Worm (Caenorhabditis elegans) whole organism, late embryonic: ENCODE measurements around the gene molo-1.

Source experiments
- T23F11.4 ChIP-seq: fragments of 200-800 bp; sonication (Bioruptor generic); optimal IDR thresholded peaks from 2 replicates; lab custom pipeline; 2018; ENCODE audit warnings: mild to moderate bottlenecking, missing genetic modification characterization, missing compliant biosample characterization
- ceh-22 ChIP-seq: sonication (generic microtip); optimal IDR thresholded peaks from 2 replicates; lab custom pipeline; 2017; ENCODE audit warnings: missing biosample characterization, missing genetic modification characterization
- ceh-34 ChIP-seq: sonication (generic microtip); optimal IDR thresholded peaks from 2 replicates; lab custom pipeline; 2016; ENCODE audit warnings: mild to moderate bottlenecking, missing genetic modification characterization, missing compliant biosample characterization
- ceh-45 ChIP-seq: fragments of 200-800 bp; sonication (Bioruptor generic); IDR thresholded peaks from 2 replicates; pipeline ENCODE4 v1.3.6; 2022; ENCODE audit warnings: missing genetic modification reagents, missing genetic modification characterization, missing compliant biosample characterization
- ceh-6 ChIP-seq: fragments of 200-800 bp; sonication (Bioruptor generic); optimal IDR thresholded peaks from 2 replicates; lab custom pipeline; 2018; ENCODE audit warnings: mild to moderate bottlenecking, missing genetic modification characterization, missing compliant biosample characterization
- elt-2 ChIP-seq: sonication (generic microtip); optimal IDR thresholded peaks from 2 replicates; lab custom pipeline; 2016; ENCODE audit warnings: missing genetic modification reagents, missing genetic modification characterization, missing compliant biosample characterization
- ets-4 ChIP-seq: sonication (generic microtip); optimal IDR thresholded peaks from 2 replicates; lab custom pipeline; 2016; ENCODE audit warnings: missing genetic modification characterization, missing compliant biosample characterization
- nfya-1 ChIP-seq: sonication (generic microtip); optimal IDR thresholded peaks from 2 replicates; lab custom pipeline; 2017; ENCODE audit warnings: missing genetic modification characterization, mild to moderate bottlenecking, missing compliant biosample characterization, antibody characterized with exemption, moderate library complexity
- nhr-11 ChIP-seq: fragments of 150-350 bp; optimal IDR thresholded peaks from 2 replicates; lab custom pipeline; 2014; ENCODE audit warnings: missing biosample characterization, missing genetic modification characterization
- ref-2 ChIP-seq: sonication (generic microtip); optimal IDR thresholded peaks from 2 replicates; lab custom pipeline; 2016; ENCODE audit warnings: missing genetic modification characterization, missing compliant biosample characterization
- tbx-2 ChIP-seq: sonication (generic microtip); optimal IDR thresholded peaks from 2 replicates; lab custom pipeline; 2016; ENCODE audit warnings: missing genetic modification characterization, missing compliant biosample characterization
- tbx-7 ChIP-seq: sonication (generic microtip); optimal IDR thresholded peaks from 2 replicates; lab custom pipeline; 2016; ENCODE audit warnings: missing genotype, missing genetic modification characterization, missing compliant biosample characterization
- unc-55 ChIP-seq: sonication (generic microtip); optimal IDR thresholded peaks from 2 replicates; lab custom pipeline; 2017; ENCODE audit warnings: missing biosample characterization, missing genetic modification reagents, missing genetic modification characterization

DNA sequence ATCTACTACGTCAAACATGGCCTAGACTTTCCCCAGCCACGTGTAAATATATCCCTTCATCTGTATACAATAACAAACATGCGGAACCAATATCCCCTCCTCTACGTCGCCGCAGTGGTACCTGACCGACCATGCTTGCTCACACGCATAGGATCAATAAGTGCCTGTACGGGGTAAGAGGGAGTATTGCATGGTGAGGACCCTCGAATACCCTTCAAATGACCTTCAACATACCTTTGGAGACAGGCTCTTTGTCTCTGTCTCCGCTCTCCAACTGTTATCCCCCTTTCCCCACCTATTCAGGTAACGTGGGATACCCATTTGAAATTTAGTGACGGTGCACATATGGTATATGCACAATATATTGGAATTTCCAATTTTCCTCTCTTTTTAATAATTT is 47.8 kb upstream of the molo-1 start, which contains the start of gene dex-1:
- no peak for TF ChIP-seq ref-2 (tag; lab: Kevin White, UChicago)
- TF ChIP-seq tbx-2 = no peak
- no peak for TF ChIP-seq ets-4 (tag; lab: Kevin White, UChicago)
- TF ChIP-seq elt-2 (tag; lab: Kevin White, UChicago) = no peak
- TF ChIP-seq unc-55 (GFP tag; lab: Kevin White, UChicago) = no peak
- no peak for TF ChIP-seq T23F11.4
- TF ChIP-seq ceh-45 = no peak
- no peak for TF ChIP-seq nfya-1 (tag; lab: Kevin White, UChicago)
- TF ChIP-seq ceh-34 (tag; lab: Kevin White, UChicago) = no peak
- TF ChIP-seq nhr-11 = no peak
- no peak for TF ChIP-seq ceh-6 (GFP tag; lab: Kevin White, UChicago)
- no peak for TF ChIP-seq tbx-7
- TF ChIP-seq ceh-22 = no peak
